Fruit fly (Drosophila melanogaster) whole organism, prepupa: ENCODE results near the gene CG33332.
A peak's percentile ranks its signal among the peaks of the same experiment; 100 is the strongest.

Experiments
- CG10631 ChIP-seq: fragments of 200-800 bp; sonication (Bioruptor generic); optimal IDR thresholded peaks from 2 replicates; lab custom pipeline; 2016; ENCODE audit warnings: missing biosample characterization, missing genetic modification characterization
- CG11294 ChIP-seq: fragments of 200-800 bp; sonication (Bioruptor generic); IDR thresholded peaks from 2 replicates; pipeline ENCODE4 v1.3.6; 2022; ENCODE audit warnings: missing biosample characterization, missing genetic modification characterization
- CG11762 ChIP-seq: fragments of 200-800 bp; sonication (Bioruptor generic); optimal IDR thresholded peaks from 3 replicates; lab custom pipeline; 2016; ENCODE audit warnings: missing biosample characterization, missing genetic modification characterization; ENCODE audit not compliant: insufficient read depth
- CG11902 ChIP-seq: fragments of 200-800 bp; sonication (Bioruptor generic); optimal IDR thresholded peaks from 3 replicates; lab custom pipeline; 2016; ENCODE audit warnings: missing biosample characterization, missing genetic modification characterization
- CG1621 ChIP-seq: fragments of 200-800 bp; sonication (Bioruptor generic); optimal IDR thresholded peaks from 3 replicates; lab custom pipeline; 2018; ENCODE audit warnings: missing biosample characterization, mild to moderate bottlenecking, missing genetic modification characterization
- CG16779 ChIP-seq: fragments of 200-800 bp; sonication (Bioruptor generic); optimal IDR thresholded peaks from 3 replicates; lab custom pipeline; 2017; ENCODE audit warnings: missing biosample characterization, mild to moderate bottlenecking, missing genetic modification characterization
- CG31627 ChIP-seq: fragments of 200-800 bp; sonication (Bioruptor generic); optimal IDR thresholded peaks from 3 replicates; lab custom pipeline; 2016; ENCODE audit warnings: missing biosample characterization, missing genetic modification characterization
- CG32006 ChIP-seq: fragments of 200-800 bp; sonication (Bioruptor generic); optimal IDR thresholded peaks from 3 replicates; lab custom pipeline; 2017; ENCODE audit warnings: missing biosample characterization, mild to moderate bottlenecking, missing genetic modification characterization
- CG34406 ChIP-seq: fragments of 200-800 bp; sonication (Bioruptor generic); optimal IDR thresholded peaks from 3 replicates; lab custom pipeline; 2016; ENCODE audit warnings: missing biosample characterization, missing genetic modification characterization
- CG3919 ChIP-seq: fragments of 200-800 bp; sonication (Bioruptor generic); optimal IDR thresholded peaks from 3 replicates; lab custom pipeline; 2016; ENCODE audit warnings: missing biosample characterization, missing genetic modification characterization
- CG4318 ChIP-seq: fragments of 200-800 bp; sonication (Bioruptor generic); optimal IDR thresholded peaks from 3 replicates; lab custom pipeline; 2017; ENCODE audit warnings: missing biosample characterization, mild to moderate bottlenecking, missing genetic modification characterization
- CG6163 ChIP-seq: fragments of 200-800 bp; sonication (Bioruptor generic); IDR thresholded peaks from 3 replicates; pipeline ENCODE4 v1.3.6; 2022; ENCODE audit warnings: missing biosample characterization, missing genetic modification characterization
- CG6276 ChIP-seq: fragments of 200-800 bp; sonication (Bioruptor generic); optimal IDR thresholded peaks from 2 replicates; lab custom pipeline; 2017; ENCODE audit warnings: missing biosample characterization, mild to moderate bottlenecking, missing genetic modification characterization
- CG6792 ChIP-seq: fragments of 200-800 bp; sonication (Bioruptor generic); optimal IDR thresholded peaks from 3 replicates; lab custom pipeline; 2016; ENCODE audit warnings: missing biosample characterization, missing genetic modification characterization
- CG6808 ChIP-seq: fragments of 200-800 bp; sonication (Bioruptor generic); optimal IDR thresholded peaks from 3 replicates; lab custom pipeline; 2017; ENCODE audit warnings: missing biosample characterization, missing genetic modification characterization, mild to moderate bottlenecking, moderate library complexity, missing genetic modification reagents
- CG6854 ChIP-seq: fragments of 200-800 bp; sonication (Bioruptor generic); optimal IDR thresholded peaks from 2 replicates; lab custom pipeline; 2017; ENCODE audit warnings: missing biosample characterization, mild to moderate bottlenecking, missing genetic modification characterization
- CG7368 ChIP-seq: fragments of 200-800 bp; sonication (Bioruptor generic); optimal IDR thresholded peaks from 3 replicates; lab custom pipeline; 2016; ENCODE audit warnings: missing biosample characterization, missing genetic modification characterization
- CG8119 ChIP-seq: fragments of 200-800 bp; sonication (Bioruptor generic); IDR thresholded peaks from 3 replicates; pipeline ENCODE4 v1.3.6; 2022; ENCODE audit warnings: missing biosample characterization, missing genetic modification characterization
- CG8319 ChIP-seq: fragments of 200-800 bp; sonication (Bioruptor generic); optimal IDR thresholded peaks from 3 replicates; lab custom pipeline; 2016; ENCODE audit warnings: missing biosample characterization, missing genetic modification characterization
- CG8632 ChIP-seq: fragments of 200-800 bp; sonication (Bioruptor generic); optimal IDR thresholded peaks from 3 replicates; lab custom pipeline; 2016; ENCODE audit warnings: missing biosample characterization, missing genetic modification characterization
- Eip75B ChIP-seq: fragments of 200-800 bp; sonication (Bioruptor generic); optimal IDR thresholded peaks from 3 replicates; lab custom pipeline; 2016; ENCODE audit warnings: missing biosample characterization, missing genetic modification characterization
- Eip78C ChIP-seq: fragments of 200-800 bp; sonication (Bioruptor generic); peaks from one replicate; lab custom pipeline; 2016; ENCODE audit warnings: missing biosample characterization, missing genetic modification characterization
- Eip93F ChIP-seq: fragments of 200-800 bp; sonication (Bioruptor generic); optimal IDR thresholded peaks from 2 replicates; lab custom pipeline; 2016; ENCODE audit warnings: missing biosample characterization, mild to moderate bottlenecking, missing genetic modification characterization
- Ets21C ChIP-seq: fragments of 200-800 bp; sonication (Bioruptor generic); optimal IDR thresholded peaks from 3 replicates; lab custom pipeline; 2016; ENCODE audit warnings: missing biosample characterization, missing genetic modification characterization
- Gug ChIP-seq: fragments of 200-800 bp; sonication (Bioruptor generic); IDR thresholded peaks from 2 replicates; pipeline ENCODE4 v1.3.6; 2022; ENCODE audit warnings: missing biosample characterization, missing genetic modification characterization
- Hr38 ChIP-seq: sonication (Bioruptor generic); optimal IDR thresholded peaks from 2 replicates; lab custom pipeline; 2016; ENCODE audit warnings: missing biosample characterization, missing genetic modification characterization
- Hr39 ChIP-seq: fragments of 200-800 bp; sonication (Bioruptor generic); optimal IDR thresholded peaks from 2 replicates; lab custom pipeline; 2016; ENCODE audit warnings: missing biosample characterization, missing genetic modification characterization
- Hr4 ChIP-seq: fragments of 200-800 bp; sonication (Bioruptor generic); optimal IDR thresholded peaks from 3 replicates; lab custom pipeline; 2016; ENCODE audit warnings: missing biosample characterization, missing genetic modification characterization
- Lpt ChIP-seq: fragments of 200-800 bp; sonication (Bioruptor generic); optimal IDR thresholded peaks from 3 replicates; lab custom pipeline; 2016; ENCODE audit warnings: missing biosample characterization, missing genetic modification characterization
- Met ChIP-seq: fragments of 200-800 bp; sonication (Bioruptor generic); optimal IDR thresholded peaks from 3 replicates; lab custom pipeline; 2016; ENCODE audit warnings: missing biosample characterization, missing genetic modification characterization
- OdsH ChIP-seq: fragments of 200-800 bp; sonication (Bioruptor generic); optimal IDR thresholded peaks from 3 replicates; lab custom pipeline; 2016; ENCODE audit warnings: missing biosample characterization, missing genetic modification characterization
- Smox ChIP-seq: fragments of 200-800 bp; sonication (Bioruptor generic); optimal IDR thresholded peaks from 3 replicates; lab custom pipeline; 2016; ENCODE audit warnings: missing biosample characterization, missing genetic modification characterization
- Sox14 ChIP-seq: fragments of 200-800 bp; sonication (Bioruptor generic); optimal IDR thresholded peaks from 3 replicates; lab custom pipeline; 2016; ENCODE audit warnings: missing biosample characterization, missing genetic modification characterization
- Sox15 ChIP-seq: fragments of 200-800 bp; sonication (Bioruptor generic); optimal IDR thresholded peaks from 3 replicates; lab custom pipeline; 2016; ENCODE audit warnings: missing biosample characterization, missing genetic modification characterization
- achi ChIP-seq: fragments of 200-800 bp; sonication (Bioruptor generic); optimal IDR thresholded peaks from 3 replicates; lab custom pipeline; 2016; ENCODE audit warnings: missing biosample characterization, missing genetic modification characterization
- acj6 ChIP-seq: fragments of 200-800 bp; sonication (Bioruptor generic); optimal IDR thresholded peaks from 3 replicates; lab custom pipeline; 2016; ENCODE audit warnings: missing biosample characterization, missing genetic modification characterization
- dac ChIP-seq: fragments of 200-800 bp; sonication (Bioruptor generic); optimal IDR thresholded peaks from 2 replicates; lab custom pipeline; 2017; ENCODE audit warnings: missing biosample characterization, mild to moderate bottlenecking, missing genetic modification characterization
- eg ChIP-seq: fragments of 200-800 bp; sonication (Bioruptor generic); IDR thresholded peaks from 3 replicates; pipeline ENCODE4 v1.3.6; 2022; ENCODE audit warnings: missing biosample characterization, missing genetic modification characterization
- esn ChIP-seq: fragments of 200-800 bp; sonication (Bioruptor generic); optimal IDR thresholded peaks from 2 replicates; lab custom pipeline; 2016; ENCODE audit warnings: missing biosample characterization, mild to moderate bottlenecking, missing genetic modification characterization, moderate library complexity
- fd59A ChIP-seq: fragments of 200-800 bp; sonication (Bioruptor generic); optimal IDR thresholded peaks from 2 replicates; lab custom pipeline; 2017; ENCODE audit warnings: missing biosample characterization, mild to moderate bottlenecking, missing genetic modification characterization, missing genetic modification reagents
- fkh ChIP-seq: fragments of 200-800 bp; sonication (Bioruptor generic); optimal IDR thresholded peaks from 3 replicates; lab custom pipeline; 2017; ENCODE audit warnings: missing biosample characterization, mild to moderate bottlenecking, missing genetic modification characterization, moderate library complexity
- lz ChIP-seq: fragments of 200-800 bp; sonication (Bioruptor generic); optimal IDR thresholded peaks from 3 replicates; lab custom pipeline; 2016; ENCODE audit warnings: missing biosample characterization, missing genetic modification characterization
- net ChIP-seq: fragments of 200-800 bp; sonication (Bioruptor generic); optimal IDR thresholded peaks from 3 replicates; lab custom pipeline; 2016; ENCODE audit warnings: missing biosample characterization, missing genetic modification characterization
- pdm3 ChIP-seq: fragments of 200-800 bp; sonication (Bioruptor generic); optimal IDR thresholded peaks from 3 replicates; lab custom pipeline; 2016; ENCODE audit warnings: missing biosample characterization, missing genetic modification characterization
- salr ChIP-seq, 2 experiments: fragments of 200-800 bp; sonication (Bioruptor generic); optimal IDR thresholded peaks; 3 replicates each; lab custom pipeline; 2016 to 2018; ENCODE audit warnings: missing biosample characterization in 2 of 2, missing genetic modification characterization in 2 of 2, mild to moderate bottlenecking in 1 of 2
- spab ChIP-seq: fragments of 200-800 bp; sonication (Bioruptor generic); optimal IDR thresholded peaks from 2 replicates; lab custom pipeline; 2017; ENCODE audit warnings: missing biosample characterization, mild to moderate bottlenecking, missing genetic modification characterization, missing genetic modification reagents
- ss ChIP-seq, 2 experiments: fragments of 200-800 bp; sonication (Bioruptor generic); optimal IDR thresholded peaks; 2 replicates in 1 of 2; 3 replicates in 1 of 2; lab custom pipeline; 2017 to 2018; ENCODE audit warnings: mild to moderate bottlenecking in 2 of 2, missing biosample characterization in 2 of 2, missing genetic modification characterization in 2 of 2, moderate library complexity in 1 of 2
- svp ChIP-seq: fragments of 200-800 bp; sonication (Bioruptor generic); peaks from one replicate; lab custom pipeline; 2016; ENCODE audit warnings: missing biosample characterization, missing genetic modification characterization
- topi ChIP-seq: fragments of 200-800 bp; sonication (Bioruptor generic); optimal IDR thresholded peaks from 3 replicates; lab custom pipeline; 2016; ENCODE audit warnings: missing biosample characterization, missing genetic modification characterization
- vri ChIP-seq: fragments of 200-800 bp; sonication (Bioruptor generic); optimal IDR thresholded peaks from 3 replicates; lab custom pipeline; 2016; ENCODE audit warnings: missing biosample characterization, mild to moderate bottlenecking, missing genetic modification characterization

The CG33332 gene

dm6 chr3R:14847844-14848243 lies 38.4 kb upstream of the CG33332 start (continued):
- peak; percentile 5 for TF ChIP-seq CG4318 (GFP tag; lab: Kevin White, UChicago)
- TF ChIP-seq CG3919 (GFP tag; lab: Kevin White, UChicago) = peak; percentile 39
- TF ChIP-seq Ets21C (GFP tag; lab: Kevin White, UChicago) = no peak
- TF ChIP-seq Eip75B = peak; percentile 14
- TF ChIP-seq svp (GFP tag; lab: Kevin White, UChicago) = no peak
- TF ChIP-seq Sox15 (GFP tag; lab: Kevin White, UChicago) = no peak
- TF ChIP-seq fkh (GFP tag; lab: Kevin White, UChicago) = no peak
- peak; percentile 35 for TF ChIP-seq CG32006
- no peak for TF ChIP-seq vri (GFP tag; lab: Kevin White, UChicago)
- no peak for TF ChIP-seq eg (GFP tag; lab: Robert Waterston, UW)
- no peak for TF ChIP-seq dac (GFP tag; lab: Kevin White, UChicago)
- no peak for TF ChIP-seq CG8319 (GFP tag; lab: Kevin White, UChicago)
- TF ChIP-seq net (GFP tag; lab: Kevin White, UChicago) = no peak
- no peak for TF ChIP-seq lz (GFP tag; lab: Kevin White, UChicago)
- no peak for TF ChIP-seq CG11762 (GFP tag; lab: Kevin White, UChicago)
- no peak for TF ChIP-seq CG1621 (tag; lab: Kevin White, UChicago)
- TF ChIP-seq CG6163 = peak; percentile 25; the same call in 1 of the 3 replicates
- TF ChIP-seq CG10631 (GFP tag; lab: Kevin White, UChicago) = peak; percentile 5
- TF ChIP-seq Smox = no peak
- peak; percentile 24 for TF ChIP-seq OdsH (GFP tag; lab: Kevin White, UChicago)
- no peak for TF ChIP-seq Lpt

- TF ChIP-seq Met (no peak), spab (GFP tag; lab: Kevin White, UChicago) (peak; percentile 18), CG4318 (GFP tag; lab: Kevin White, UChicago) (no peak), ss (GFP tag; optimal IDR thresholded peaks at IDR 0.05; lab: Kevin White, UChicago) (peak; percentile 38 to 59), CG6808 (GFP tag; lab: Kevin White, UChicago) (peak; percentile 43), Gug (GFP tag; lab: Robert Waterston, UW) (no peak), CG6792 (GFP tag; lab: Kevin White, UChicago) (no peak), Eip93F (GFP tag; lab: Kevin White, UChicago) (no peak), CG11294 (GFP tag; lab: Robert Waterston, UW) (no peak), CG31627 (GFP tag; lab: Kevin White, UChicago) (no peak), dac (GFP tag; lab: Kevin White, UChicago) (no peak), Hr38 (GFP tag; lab: Kevin White, UChicago) (no peak), Hr39 (GFP tag; lab: Kevin White, UChicago) (no peak), eg (GFP tag; lab: Robert Waterston, UW) (no peak), svp (GFP tag; lab: Kevin White, UChicago) (no peak), vri (GFP tag; lab: Kevin White, UChicago) (no peak), fkh (GFP tag; lab: Kevin White, UChicago) (no peak), achi (GFP tag; lab: Kevin White, UChicago) (no peak), CG10631 (GFP tag; lab: Kevin White, UChicago) (no peak), Eip75B (peak; percentile 16), Hr4 (GFP tag; lab: Kevin White, UChicago) (no peak), topi (GFP tag; lab: Kevin White, UChicago) (no peak), fd59A (GFP tag; lab: Kevin White, UChicago) (no peak), pdm3 (no peak), CG3919 (GFP tag; lab: Kevin White, UChicago) (peak; percentile 1), Sox14 (no peak), CG6854 (no peak), Sox15 (GFP tag; lab: Kevin White, UChicago) (no peak), esn (GFP tag; lab: Kevin White, UChicago) (no peak), CG16779 (tag; lab: Kevin White, UChicago) (no peak), CG8632 (GFP tag; lab: Kevin White, UChicago) (no peak), Eip78C (GFP tag; lab: Kevin White, UChicago) (peak; percentile 53), acj6 (GFP tag; lab: Kevin White, UChicago) (no peak), Ets21C (GFP tag; lab: Kevin White, UChicago) (no peak), CG8119 (GFP tag; lab: Robert Waterston, UW) (no peak), salr (GFP tag; optimal IDR thresholded peaks at IDR 0.05; lab: Kevin White, UChicago) (no peak), CG6276 (GFP tag; lab: Kevin White, UChicago) (no peak), CG34406 (GFP tag; lab: Kevin White, UChicago) (no peak), CG7368 (no peak), CG11902 (no peak), Lpt (no peak)
Observed at dm6 chr3R:14852610-14853009, 33.6 kb upstream of the CG33332 start.
